Fruit fly (Drosophila melanogaster) whole organism, adult: ENCODE results near the gene CG8539.

Experiments used
- CG5204 ChIP-seq: fragments of 200-800 bp; sonication (Bioruptor generic); optimal IDR thresholded peaks from 2 replicates; lab custom pipeline; 2016; ENCODE audit warnings: missing biosample characterization, missing genetic modification characterization
- Crg-1 ChIP-seq: fragments of 200-800 bp; sonication (Bioruptor generic); optimal IDR thresholded peaks from 2 replicates; lab custom pipeline; 2016; ENCODE audit warnings: missing biosample characterization, missing genetic modification characterization
- Hr96 ChIP-seq: fragments of 200-800 bp; sonication (Bioruptor generic); optimal IDR thresholded peaks from 2 replicates; lab custom pipeline; 2016; ENCODE audit warnings: missing biosample characterization, missing genetic modification characterization
- bab1 ChIP-seq: fragments of 200-800 bp; sonication (Bioruptor generic); optimal IDR thresholded peaks from 3 replicates; lab custom pipeline; 2019; ENCODE audit warnings: missing biosample characterization, mild to moderate bottlenecking, missing genetic modification characterization, moderate library complexity
- cnc ChIP-seq, 2 experiments: fragments of >200 bp; optimal IDR thresholded peaks; 2 replicates each; lab custom pipeline; 2017
- kay ChIP-seq: fragments of 200-800 bp; sonication (Bioruptor generic); peaks from one replicate; lab custom pipeline; 2016; ENCODE audit warnings: missing biosample characterization, missing genetic modification characterization, borderline replicate concordance
- ovo ChIP-seq: fragments of 200-800 bp; sonication (Bioruptor generic); optimal IDR thresholded peaks from 2 replicates; lab custom pipeline; 2016; ENCODE audit warnings: missing biosample characterization, missing genetic modification characterization
- pad ChIP-seq: fragments of 200-800 bp; sonication (Bioruptor generic); optimal IDR thresholded peaks from 3 replicates; lab custom pipeline; 2017; ENCODE audit warnings: missing biosample characterization, missing genetic modification characterization, mild to moderate bottlenecking, moderate library complexity, missing genetic modification reagents
- tj ChIP-seq: fragments of 200-800 bp; sonication (Bioruptor generic); optimal IDR thresholded peaks from 3 replicates; lab custom pipeline; 2017; ENCODE audit warnings: missing biosample characterization, mild to moderate bottlenecking, missing genetic modification characterization, moderate library complexity

- TF ChIP-seq tj (GFP tag; lab: Kevin White, UChicago) (no peak), Hr96 (no peak), cnc (optimal IDR thresholded peaks at IDR 0.05; lab: Kevin White, UChicago) (no peak), ovo (no peak), CG5204 (GFP tag; lab: Kevin White, UChicago) (no peak), pad (GFP tag; lab: Kevin White, UChicago) (no peak), Crg-1 (no peak), kay (GFP tag; lab: Kevin White, UChicago) (no peak), bab1 (GFP tag; lab: Kevin White, UChicago) (no peak)
These were observed 33.4 kb downstream of the CG8539 start, which contains the start of the genes CG42660, CG42661 and Tsp66A for dm6 chr3L:7465209-7465608.
